Fruit fly (Drosophila melanogaster): ENCODE measurements around the gene CG31975.

dm6 chr2L:136131-136426 lies 4.7 kb downstream of the CG31975 start:
- TF ChIP-seq psq (optimal IDR thresholded peaks at IDR 0.05) (no peak), EcR (GFP tag; optimal IDR thresholded peaks at IDR 0.05) (no peak), Dll (optimal IDR thresholded peaks at IDR 0.05) (no peak), usp (GFP tag; optimal IDR thresholded peaks at IDR 0.05) (no peak), CG8478 (optimal IDR thresholded peaks at IDR 0.05) (no peak)
